Worm (Caenorhabditis elegans): ENCODE results near the gene Y57G11C.33.

Y57G11C.33 gene

ce11 chrIV:14658054-14658631 lies 1.3 kb downstream of the Y57G11C.33 start, which contains the start of gene anoh-2:
anoh-2 (plus strand) TSS chrIV:14658308.
- TF ChIP-seq ets-7 (tag; optimal IDR thresholded peaks at IDR 0.05) (no peak), tbx-37 (GFP tag; conservative IDR thresholded peaks at IDR 0.05) (no peak), tra-4 (tag; optimal IDR thresholded peaks at IDR 0.05) (no peak), ceh-13 (GFP tag; optimal IDR thresholded peaks at IDR 0.05) (no peak), scrt-1 (GFP tag; IDR thresholded peaks at IDR 0.05) (no peak), F13C5.2 (tag; optimal IDR thresholded peaks at IDR 0.05) (no peak), ama-1 (optimal IDR thresholded peaks at IDR 0.05) (no peak), B0310.2 (tag; optimal IDR thresholded peaks at IDR 0.05) (no peak), tbx-11 (GFP tag; IDR thresholded peaks at IDR 0.05) (no peak), pes-1 (GFP tag; IDR thresholded peaks at IDR 0.05) (no peak), hmg-4 (GFP tag; optimal IDR thresholded peaks at IDR 0.05) (no peak)

ce11 chrIV:14658927-14659326 lies 2.0 kb downstream of the Y57G11C.33 start:
- TF ChIP-seq B0310.2 (tag; optimal IDR thresholded peaks at IDR 0.05) (no peak), tbx-11 (GFP tag; IDR thresholded peaks at IDR 0.05) (no peak), ets-7 (tag; optimal IDR thresholded peaks at IDR 0.05) (no peak), hnd-1 (tag; optimal IDR thresholded peaks at IDR 0.05) (no peak), scrt-1 (GFP tag; IDR thresholded peaks at IDR 0.05) (no peak)

- TF ChIP-seq hmg-4 (GFP tag; optimal IDR thresholded peaks at IDR 0.05) (no peak), sea-1 (GFP tag; conservative IDR thresholded peaks at IDR 0.05) (no peak), flt-1 (GFP tag; IDR thresholded peaks at IDR 0.05) (no peak), ceh-36 (tag; optimal IDR thresholded peaks at IDR 0.05) (no peak), tbx-11 (GFP tag; IDR thresholded peaks at IDR 0.05) (no peak), ets-7 (tag; optimal IDR thresholded peaks at IDR 0.05) (no peak), aly-1 (tag; optimal IDR thresholded peaks at IDR 0.05) (no peak), F13C5.2 (tag; optimal IDR thresholded peaks at IDR 0.05) (no peak), ama-1 (optimal IDR thresholded peaks at IDR 0.05) (no peak), tra-4 (tag; optimal IDR thresholded peaks at IDR 0.05) (no peak), ceh-13 (GFP tag; optimal IDR thresholded peaks at IDR 0.05) (no peak), tbx-37 (GFP tag; conservative IDR thresholded peaks at IDR 0.05) (no peak), pes-1 (GFP tag; IDR thresholded peaks at IDR 0.05) (no peak)
These were observed 4.5 kb downstream of the Y57G11C.33 start for ce11 chrIV:14661370-14661769.

- TF ChIP-seq sea-1 (GFP tag; conservative IDR thresholded peaks at IDR 0.05) (no peak), ceh-36 (tag; optimal IDR thresholded peaks at IDR 0.05) (no peak), hmbx-1 (tag; optimal IDR thresholded peaks at IDR 0.05) (no peak), ceh-13 (GFP tag; optimal IDR thresholded peaks at IDR 0.05) (no peak), B0310.2 (tag; optimal IDR thresholded peaks at IDR 0.05) (no peak), ama-1 (optimal IDR thresholded peaks at IDR 0.05) (no peak), aly-1 (tag; optimal IDR thresholded peaks at IDR 0.05) (no peak), flt-1 (GFP tag; IDR thresholded peaks at IDR 0.05) (no peak), tra-4 (tag; optimal IDR thresholded peaks at IDR 0.05) (no peak), hmg-4 (GFP tag; optimal IDR thresholded peaks at IDR 0.05) (no peak), F13C5.2 (tag; optimal IDR thresholded peaks at IDR 0.05) (no peak), pes-1 (GFP tag; IDR thresholded peaks at IDR 0.05) (no peak), tbx-11 (GFP tag; IDR thresholded peaks at IDR 0.05) (no peak), hnd-1 (tag; optimal IDR thresholded peaks at IDR 0.05) (no peak), scrt-1 (GFP tag; IDR thresholded peaks at IDR 0.05) (no peak), ets-7 (tag; optimal IDR thresholded peaks at IDR 0.05) (no peak), tbx-37 (GFP tag; conservative IDR thresholded peaks at IDR 0.05) (no peak)
These were observed 18.9 kb downstream of the Y57G11C.33 start for ce11 chrIV:14675789-14676188.

- TF ChIP-seq tbx-11 (GFP tag; IDR thresholded peaks at IDR 0.05) (no peak), hnd-1 (tag; optimal IDR thresholded peaks at IDR 0.05) (no peak), scrt-1 (GFP tag; IDR thresholded peaks at IDR 0.05) (no peak), aly-1 (tag; optimal IDR thresholded peaks at IDR 0.05) (no peak), pes-1 (GFP tag; IDR thresholded peaks at IDR 0.05) (no peak), flt-1 (GFP tag; IDR thresholded peaks at IDR 0.05) (no peak), sea-1 (GFP tag; conservative IDR thresholded peaks at IDR 0.05) (no peak), tra-4 (tag; optimal IDR thresholded peaks at IDR 0.05) (no peak), F13C5.2 (tag; optimal IDR thresholded peaks at IDR 0.05) (no peak), hmg-4 (GFP tag; optimal IDR thresholded peaks at IDR 0.05) (no peak), B0310.2 (tag; optimal IDR thresholded peaks at IDR 0.05) (no peak)
These were observed 20.3 kb downstream of the Y57G11C.33 start, which contains the start of gene Y57G11C.31 for ce11 chrIV:14677095-14677633. Y57G11C.31 (plus strand) TSS chrIV:14677370.

- no peak for TF ChIP-seq tbx-11 (GFP tag; IDR thresholded peaks at IDR 0.05)
- no peak for TF ChIP-seq aly-1 (tag; optimal IDR thresholded peaks at IDR 0.05)
- TF ChIP-seq sea-1 (GFP tag; conservative IDR thresholded peaks at IDR 0.05) = no peak
- TF ChIP-seq scrt-1 (GFP tag; IDR thresholded peaks at IDR 0.05) = no peak
- no peak for TF ChIP-seq flt-1 (GFP tag; IDR thresholded peaks at IDR 0.05)
- no peak for TF ChIP-seq tra-4 (tag; optimal IDR thresholded peaks at IDR 0.05)
- TF ChIP-seq F13C5.2 (tag; optimal IDR thresholded peaks at IDR 0.05) = no peak
- TF ChIP-seq tbx-37 (GFP tag; conservative IDR thresholded peaks at IDR 0.05) = no peak
- no peak for TF ChIP-seq ets-7 (tag; optimal IDR thresholded peaks at IDR 0.05)
These were observed 22.2 kb downstream of the Y57G11C.33 start for ce11 chrIV:14679060-14679459.

- TF ChIP-seq hmg-4 (GFP tag; optimal IDR thresholded peaks at IDR 0.05) = no peak
- TF ChIP-seq ets-7 (tag; optimal IDR thresholded peaks at IDR 0.05) = no peak
- no peak for TF ChIP-seq F13C5.2 (tag; optimal IDR thresholded peaks at IDR 0.05)
- TF ChIP-seq tbx-11 (GFP tag; IDR thresholded peaks at IDR 0.05) = no peak
- TF ChIP-seq ceh-13 (GFP tag; optimal IDR thresholded peaks at IDR 0.05) = no peak
- no peak for TF ChIP-seq hmbx-1 (tag; optimal IDR thresholded peaks at IDR 0.05)
These were observed 30.8 kb downstream of the Y57G11C.33 start for ce11 chrIV:14687716-14688115.

- TF ChIP-seq F13C5.2 (tag; optimal IDR thresholded peaks at IDR 0.05) (no peak), hmg-4 (GFP tag; optimal IDR thresholded peaks at IDR 0.05) (no peak), scrt-1 (GFP tag; IDR thresholded peaks at IDR 0.05) (no peak), sea-1 (GFP tag; conservative IDR thresholded peaks at IDR 0.05) (no peak), hnd-1 (tag; optimal IDR thresholded peaks at IDR 0.05) (no peak), ceh-13 (GFP tag; optimal IDR thresholded peaks at IDR 0.05) (no peak), tbx-37 (GFP tag; conservative IDR thresholded peaks at IDR 0.05) (no peak), flt-1 (GFP tag; IDR thresholded peaks at IDR 0.05) (no peak), pes-1 (GFP tag; IDR thresholded peaks at IDR 0.05) (no peak), B0310.2 (tag; optimal IDR thresholded peaks at IDR 0.05) (no peak), ets-7 (tag; optimal IDR thresholded peaks at IDR 0.05) (no peak), ama-1 (optimal IDR thresholded peaks at IDR 0.05) (no peak), ceh-36 (tag; optimal IDR thresholded peaks at IDR 0.05) (no peak), tbx-11 (GFP tag; IDR thresholded peaks at IDR 0.05) (no peak), tra-4 (tag; optimal IDR thresholded peaks at IDR 0.05) (no peak), hmbx-1 (tag; optimal IDR thresholded peaks at IDR 0.05) (no peak), aly-1 (tag; optimal IDR thresholded peaks at IDR 0.05) (no peak)
These were observed 43.0 kb downstream of the Y57G11C.33 start, which contains the start of gene haf-8 for ce11 chrIV:14699840-14700239. haf-8 (minus strand) TSS chrIV:14699940.

Data from whole organism, early embryonic.